Worm (Caenorhabditis elegans): ENCODE measurements around the gene col-146.

- TF ChIP-seq elt-2 (tag; optimal IDR thresholded peaks at IDR 0.05) = no peak
- TF ChIP-seq K02D7.2 (tag; optimal IDR thresholded peaks at IDR 0.05) = no peak
- TF ChIP-seq ceh-30 (tag; optimal IDR thresholded peaks at IDR 0.05) = no peak
- no peak for TF ChIP-seq pha-4 (tag; optimal IDR thresholded peaks at IDR 0.05)
- no peak for TF ChIP-seq F13H6.1 (tag; optimal IDR thresholded peaks at IDR 0.05)
- TF ChIP-seq pqm-1 (tag; optimal IDR thresholded peaks at IDR 0.05) = no peak
- no peak for TF ChIP-seq nfya-1 (tag; optimal IDR thresholded peaks at IDR 0.05)
- TF ChIP-seq lin-11 (tag; optimal IDR thresholded peaks at IDR 0.05) = no peak
Measured at ce11 chrV:9651294-9651693, 21.6 kb downstream of the col-146 start, which contains the start of gene T06E4.21.
